Fruit fly (Drosophila melanogaster) whole organism: Measurements from ENCODE around the gene CG5262.

ENCODE experiments used
- CG8478 ChIP-seq: fragments of >200 bp; optimal IDR thresholded peaks from 2 replicates; lab custom pipeline; 2018; ENCODE audit warnings: inconsistent platforms
- usp ChIP-seq: fragments of >200 bp; optimal IDR thresholded peaks from 2 replicates; lab custom pipeline; 2017; ENCODE audit warnings: missing biosample characterization, missing genetic modification characterization, mixed read lengths

DNA sequence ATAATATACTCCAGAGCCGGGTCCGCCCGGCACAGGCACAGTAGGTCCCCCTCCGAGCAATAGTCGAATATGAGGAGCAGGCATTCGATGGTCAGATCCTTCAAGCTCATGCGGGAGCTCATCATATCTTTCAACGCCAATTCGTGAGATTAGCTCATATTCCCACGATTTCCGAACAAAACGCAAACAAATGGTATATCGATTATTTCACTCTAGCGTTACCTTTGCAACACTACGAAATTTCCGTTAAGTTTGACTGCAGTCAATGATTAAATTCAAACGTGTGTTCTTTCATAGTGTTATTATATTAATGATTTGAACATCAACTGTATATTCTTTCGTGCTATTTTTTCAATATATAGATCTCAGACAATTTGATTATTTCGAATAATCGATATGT, 36.9 kb downstream of the CG5262 start, which contains the start of gene CG33969:
- no peak for TF ChIP-seq usp (GFP tag; lab: Kevin White, UChicago)
- no peak for TF ChIP-seq CG8478 (lab: Kevin White, UChicago)
